Worm (Caenorhabditis elegans) whole organism, late embryonic: Measurements from ENCODE around the gene atf-2.

ENCODE experiments used
- C08G9.2 ChIP-seq: sonication (generic microtip); optimal IDR thresholded peaks from 2 replicates; lab custom pipeline; 2016; ENCODE audit warnings: mild to moderate bottlenecking, missing genetic modification characterization, moderate library complexity, missing compliant biosample characterization
- C38D4.7 ChIP-seq: fragments of 200-800 bp; sonication (Bioruptor generic); optimal IDR thresholded peaks from 2 replicates; lab custom pipeline; 2018; ENCODE audit warnings: mild to moderate bottlenecking, missing genetic modification characterization, moderate library complexity, missing compliant biosample characterization
- K02D7.2 ChIP-seq: sonication (generic microtip); optimal IDR thresholded peaks from 2 replicates; lab custom pipeline; 2017; ENCODE audit warnings: mild to moderate bottlenecking, missing genetic modification characterization, missing compliant biosample characterization
- K09A11.1 ChIP-seq: sonication (generic microtip); optimal IDR thresholded peaks from 2 replicates; lab custom pipeline; 2017; ENCODE audit warnings: antibody characterized with exemption, mild to moderate bottlenecking, missing genetic modification characterization, missing compliant biosample characterization; ENCODE audit not compliant: insufficient read depth
- ceh-18 ChIP-seq: sonication (generic microtip); optimal IDR thresholded peaks from 2 replicates; lab custom pipeline; 2016; ENCODE audit warnings: missing genetic modification characterization, missing compliant biosample characterization
- ceh-19 ChIP-seq: fragments of 200-800 bp; sonication (Bioruptor generic); optimal IDR thresholded peaks from 2 replicates; lab custom pipeline; 2018; ENCODE audit warnings: mild to moderate bottlenecking, missing genetic modification characterization, missing compliant biosample characterization
- ceh-24 ChIP-seq: sonication (generic microtip); optimal IDR thresholded peaks from 2 replicates; lab custom pipeline; 2016; ENCODE audit warnings: mild to moderate bottlenecking, missing genetic modification characterization, missing compliant biosample characterization
- ceh-30 ChIP-seq: fragments of 150-350 bp; optimal IDR thresholded peaks from 2 replicates; lab custom pipeline; 2014; ENCODE audit warnings: missing biosample characterization, missing genetic modification characterization
- ceh-31 ChIP-seq: sonication (generic microtip); optimal IDR thresholded peaks from 2 replicates; lab custom pipeline; 2016; ENCODE audit warnings: missing genetic modification characterization, missing compliant biosample characterization
- ceh-45 ChIP-seq: fragments of 200-800 bp; sonication (Bioruptor generic); IDR thresholded peaks from 2 replicates; pipeline ENCODE4 v1.3.6; 2022; ENCODE audit warnings: missing genetic modification reagents, missing genetic modification characterization, missing compliant biosample characterization
- ceh-48 ChIP-seq: sonication (generic microtip); optimal IDR thresholded peaks from 2 replicates; lab custom pipeline; 2016; ENCODE audit warnings: missing genetic modification characterization, inconsistent platforms, missing compliant biosample characterization
- ceh-6 ChIP-seq: fragments of 200-800 bp; sonication (Bioruptor generic); optimal IDR thresholded peaks from 2 replicates; lab custom pipeline; 2018; ENCODE audit warnings: mild to moderate bottlenecking, missing genetic modification characterization, missing compliant biosample characterization
- dve-1 ChIP-seq: sonication (generic microtip); optimal IDR thresholded peaks from 2 replicates; lab custom pipeline; 2017; ENCODE audit warnings: antibody characterized with exemption, mild to moderate bottlenecking, missing genetic modification characterization, missing compliant biosample characterization
- elt-4 ChIP-seq: sonication (generic microtip); optimal IDR thresholded peaks from 2 replicates; lab custom pipeline; 2016; ENCODE audit warnings: missing genetic modification characterization, missing compliant biosample characterization
- eyg-1 ChIP-seq: sonication (generic microtip); optimal IDR thresholded peaks from 2 replicates; lab custom pipeline; 2016; ENCODE audit warnings: missing genotype, missing genetic modification characterization, missing compliant biosample characterization
- fax-1 ChIP-seq: sonication (generic microtip); optimal IDR thresholded peaks from 2 replicates; lab custom pipeline; 2016; ENCODE audit warnings: missing genotype, missing genetic modification characterization, missing compliant biosample characterization
- hlh-13 ChIP-seq: fragments of 200-800 bp; sonication (Bioruptor generic); optimal IDR thresholded peaks from 2 replicates; lab custom pipeline; 2018; ENCODE audit warnings: mild to moderate bottlenecking, missing genetic modification characterization, missing compliant biosample characterization
- hlh-30 ChIP-seq: sonication (generic microtip); optimal IDR thresholded peaks from 2 replicates; lab custom pipeline; 2017; ENCODE audit warnings: antibody characterized with exemption, missing genetic modification characterization, missing compliant biosample characterization; ENCODE audit not compliant: insufficient read depth
- madf-2 ChIP-seq: sonication (generic microtip); optimal IDR thresholded peaks from 2 replicates; lab custom pipeline; 2017; ENCODE audit warnings: missing genetic modification characterization, missing compliant biosample characterization
- nfya-1 ChIP-seq: sonication (generic microtip); optimal IDR thresholded peaks from 2 replicates; lab custom pipeline; 2017; ENCODE audit warnings: missing genetic modification characterization, mild to moderate bottlenecking, missing compliant biosample characterization, antibody characterized with exemption, moderate library complexity
- nhr-11 ChIP-seq: fragments of 150-350 bp; optimal IDR thresholded peaks from 2 replicates; lab custom pipeline; 2014; ENCODE audit warnings: missing biosample characterization, missing genetic modification characterization
- pag-3 ChIP-seq: sonication (generic microtip); optimal IDR thresholded peaks from 2 replicates; lab custom pipeline; 2016; ENCODE audit warnings: missing compliant biosample characterization, missing genetic modification characterization, borderline replicate concordance
- pat-9 ChIP-seq: fragments of 200-800 bp; sonication (Bioruptor generic); optimal IDR thresholded peaks from 2 replicates; lab custom pipeline; 2018; ENCODE audit warnings: mild to moderate bottlenecking, missing genetic modification characterization, moderate library complexity, missing compliant biosample characterization
- pha-4 ChIP-seq: fragments of 150-350 bp; optimal IDR thresholded peaks from 2 replicates; lab custom pipeline; 2018; ENCODE audit warnings: missing biosample characterization, missing genetic modification reagents, missing genetic modification characterization
- ref-2 ChIP-seq: sonication (generic microtip); optimal IDR thresholded peaks from 2 replicates; lab custom pipeline; 2016; ENCODE audit warnings: missing genetic modification characterization, missing compliant biosample characterization
- rnt-1 ChIP-seq: sonication (generic microtip); optimal IDR thresholded peaks from 2 replicates; lab custom pipeline; 2016; ENCODE audit warnings: missing genetic modification characterization, missing compliant biosample characterization
- sdc-2 ChIP-seq: sonication (generic microtip); optimal IDR thresholded peaks from 2 replicates; lab custom pipeline; 2016; ENCODE audit warnings: missing genotype, missing genetic modification characterization, missing compliant biosample characterization
- sox-2 ChIP-seq: fragments of 200-800 bp; sonication (Bioruptor generic); IDR thresholded peaks from 2 replicates; pipeline ENCODE4 v1.3.6; 2022; ENCODE audit warnings: missing genetic modification reagents, missing genetic modification characterization, missing compliant biosample characterization
- syd-9 ChIP-seq: sonication (generic microtip); optimal IDR thresholded peaks from 2 replicates; lab custom pipeline; 2016; ENCODE audit warnings: mild to moderate bottlenecking, missing genetic modification characterization, moderate library complexity, missing compliant biosample characterization
- tbx-2 ChIP-seq: sonication (generic microtip); optimal IDR thresholded peaks from 2 replicates; lab custom pipeline; 2016; ENCODE audit warnings: missing genetic modification characterization, missing compliant biosample characterization
- ttx-3 ChIP-seq: sonication (generic microtip); optimal IDR thresholded peaks from 2 replicates; lab custom pipeline; 2016; ENCODE audit warnings: missing genetic modification reagents, missing genetic modification characterization, missing compliant biosample characterization
- unc-42 ChIP-seq: sonication (generic microtip); optimal IDR thresholded peaks from 2 replicates; lab custom pipeline; 2016; ENCODE audit warnings: missing genotype, missing genetic modification characterization, missing compliant biosample characterization
- unc-86 ChIP-seq: sonication (generic microtip); optimal IDR thresholded peaks from 2 replicates; lab custom pipeline; 2016; ENCODE audit warnings: missing genetic modification characterization, missing compliant biosample characterization
- ztf-16 ChIP-seq: sonication (generic microtip); optimal IDR thresholded peaks from 2 replicates; lab custom pipeline; 2017; ENCODE audit warnings: missing genetic modification characterization, missing compliant biosample characterization

The atf-2 gene

ce11 chrII:8742006-8742847 lies 9.6 kb upstream of the atf-2 start:
- TF ChIP-seq pha-4 = no peak
- no peak for TF ChIP-seq sox-2 (GFP tag; lab: Robert Waterston, UW)
- no peak for TF ChIP-seq elt-4 (tag; lab: Kevin White, UChicago)
- TF ChIP-seq syd-9 (tag; lab: Kevin White, UChicago) = no peak
- TF ChIP-seq ceh-6 = no peak
- no peak for TF ChIP-seq ztf-16 (tag; lab: Kevin White, UChicago)
- no peak for TF ChIP-seq dve-1 (tag; lab: Kevin White, UChicago)
- TF ChIP-seq ceh-18 = no peak
- no peak for TF ChIP-seq pag-3
- no peak for TF ChIP-seq K02D7.2 (tag; lab: Kevin White, UChicago)
- no peak for TF ChIP-seq ttx-3
- TF ChIP-seq ceh-31 (tag; lab: Kevin White, UChicago) = no peak
- TF ChIP-seq nhr-11 (tag; lab: Kevin White, UChicago) = no peak

- TF ChIP-seq ceh-18 (no peak), eyg-1 (no peak), madf-2 (tag; lab: Kevin White, UChicago) (no peak), ceh-30 (tag; lab: Kevin White, UChicago) (no peak), nfya-1 (tag; lab: Kevin White, UChicago) (no peak), sdc-2 (no peak), hlh-30 (tag; lab: Kevin White, UChicago) (peak; percentile 25), ceh-45 (GFP tag; lab: Robert Waterston, UW) (no peak), ceh-48 (peak; percentile 2), K09A11.1 (tag; lab: Kevin White, UChicago) (no peak), C38D4.7 (GFP tag; lab: Kevin White, UChicago) (no peak), ceh-24 (tag; lab: Kevin White, UChicago) (no peak), ref-2 (no peak), unc-86 (no peak), tbx-2 (tag; lab: Kevin White, UChicago) (no peak), nhr-11 (tag; lab: Kevin White, UChicago) (no peak), fax-1 (no peak), unc-42 (peak; percentile 40), hlh-13 (no peak)
Measured at ce11 chrII:8742972-8743371, 8.8 kb upstream of the atf-2 start.

- no peak for TF ChIP-seq pat-9 (tag; lab: Kevin White, UChicago)
- TF ChIP-seq ceh-18 = peak; percentile 68
- peak; percentile 41 for TF ChIP-seq C08G9.2 (tag; lab: Kevin White, UChicago)
- TF ChIP-seq ceh-19 (GFP tag; lab: Kevin White, UChicago) = no peak
- peak; percentile 32 for TF ChIP-seq nfya-1 (tag; lab: Kevin White, UChicago)
- peak; percentile 4 for TF ChIP-seq rnt-1 (tag; lab: Kevin White, UChicago)
Measured at ce11 chrII:8743379-8744173, 8.2 kb upstream of the atf-2 start, which contains the start of gene mak-1. Gene mak-1 (plus strand): TSS chrII:8744071.
